Fruit fly (Drosophila melanogaster): ENCODE results near the gene CG9692.

- TF ChIP-seq Snoo (tag; optimal IDR thresholded peaks at IDR 0.05) (no peak), CG17806 (tag; optimal IDR thresholded peaks at IDR 0.05) (no peak), CG32121 (GFP tag; IDR thresholded peaks at IDR 0.05) (no peak), CG8159 (tag; optimal IDR thresholded peaks at IDR 0.05) (no peak), CG14655 (GFP tag; optimal IDR thresholded peaks at IDR 0.05) (no peak), CG8301 (tag; optimal IDR thresholded peaks at IDR 0.05) (no peak), Pif1A (GFP tag; optimal IDR thresholded peaks at IDR 0.05) (no peak), EcR (GFP tag; optimal IDR thresholded peaks at IDR 0.05) (no peak)
Measured at dm6 chr3L:16733246-16733645, 28.5 kb downstream of the CG9692 start, which contains the start of gene CG9701.

Data from whole organism, pupa.